Fruit fly (Drosophila melanogaster) whole organism: Measurements from ENCODE around the gene CG2124.

ENCODE experiments used
- CG8478 ChIP-seq: fragments of >200 bp; optimal IDR thresholded peaks from 2 replicates; lab custom pipeline; 2018; ENCODE audit warnings: inconsistent platforms
- Dll ChIP-seq: fragments of >200 bp; optimal IDR thresholded peaks from 2 replicates; lab custom pipeline; 2017
- EcR ChIP-seq, 2 experiments: fragments of >200 bp; optimal IDR thresholded peaks; 2 replicates each; lab custom pipeline; 2017; ENCODE audit warnings: missing biosample characterization in 2 of 2, missing genetic modification characterization in 2 of 2, missing genetic modification reagents in 2 of 2
- pan ChIP-seq: fragments of >200 bp; optimal IDR thresholded peaks from 2 replicates; lab custom pipeline; 2017
- psq ChIP-seq: fragments of >200 bp; optimal IDR thresholded peaks from 2 replicates; lab custom pipeline; 2017
- usp ChIP-seq: fragments of >200 bp; optimal IDR thresholded peaks from 2 replicates; lab custom pipeline; 2017; ENCODE audit warnings: missing biosample characterization, missing genetic modification characterization, mixed read lengths

CG2124 gene

DNA sequence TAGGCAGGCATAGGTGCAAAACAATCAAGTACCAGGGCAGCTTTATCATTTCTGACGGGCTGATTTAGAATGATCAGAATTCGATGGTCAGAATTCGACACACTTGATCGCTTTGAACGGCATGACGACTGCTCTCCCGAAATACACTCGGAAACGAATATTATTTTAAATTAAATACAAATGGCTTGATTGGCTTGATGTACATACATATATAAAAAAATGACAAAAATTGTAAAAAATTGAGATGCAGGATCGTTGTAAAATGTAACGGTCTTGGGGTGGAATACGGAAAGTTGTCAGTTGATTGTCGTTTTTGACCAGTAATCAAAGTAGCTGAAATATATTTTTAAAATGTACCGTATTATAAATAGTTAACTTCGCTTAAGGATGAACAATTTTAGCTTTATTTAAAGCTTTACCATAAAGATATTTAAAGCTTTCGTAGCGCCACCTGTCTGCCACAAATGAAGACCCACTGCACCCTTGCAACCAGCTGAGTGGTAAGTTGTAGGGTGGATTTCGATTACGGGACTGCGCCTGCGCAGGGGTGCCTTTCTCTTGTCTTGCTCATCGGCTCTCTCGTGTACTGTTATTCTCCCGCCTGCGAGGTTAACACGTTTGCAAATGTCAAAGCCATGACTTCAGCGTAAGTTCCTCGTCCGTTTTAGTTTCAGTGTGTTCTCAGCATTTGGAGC lies 31.3 kb downstream of the CG2124 start, which contains the start of the genes CG9806 and X11Lbeta:
Gene CG9806, minus strand, starts transcription at position 51 of the 695 bp plus-strand sequence.
Gene X11Lbeta, plus strand, starts transcription at position 676 of the 695 bp plus-strand sequence.
- no peak for TF ChIP-seq pan (lab: Kevin White, UChicago)
- TF ChIP-seq psq (lab: Kevin White, UChicago) = no peak
- no peak for TF ChIP-seq Dll (lab: Kevin White, UChicago)
- no peak for TF ChIP-seq CG8478 (lab: Kevin White, UChicago)
- no peak for TF ChIP-seq usp (GFP tag; lab: Kevin White, UChicago)
- no peak for TF ChIP-seq EcR (GFP tag; optimal IDR thresholded peaks at IDR 0.05; lab: Kevin White, UChicago)

dm6 chrX:10628874-10629273 lies 33.0 kb downstream of the CG2124 start:
- TF ChIP-seq EcR (GFP tag; optimal IDR thresholded peaks at IDR 0.05; lab: Kevin White, UChicago) (no peak), Dll (lab: Kevin White, UChicago) (no peak), psq (lab: Kevin White, UChicago) (no peak), CG8478 (lab: Kevin White, UChicago) (no peak), pan (lab: Kevin White, UChicago) (no peak), usp (GFP tag; lab: Kevin White, UChicago) (no peak)

DNA sequence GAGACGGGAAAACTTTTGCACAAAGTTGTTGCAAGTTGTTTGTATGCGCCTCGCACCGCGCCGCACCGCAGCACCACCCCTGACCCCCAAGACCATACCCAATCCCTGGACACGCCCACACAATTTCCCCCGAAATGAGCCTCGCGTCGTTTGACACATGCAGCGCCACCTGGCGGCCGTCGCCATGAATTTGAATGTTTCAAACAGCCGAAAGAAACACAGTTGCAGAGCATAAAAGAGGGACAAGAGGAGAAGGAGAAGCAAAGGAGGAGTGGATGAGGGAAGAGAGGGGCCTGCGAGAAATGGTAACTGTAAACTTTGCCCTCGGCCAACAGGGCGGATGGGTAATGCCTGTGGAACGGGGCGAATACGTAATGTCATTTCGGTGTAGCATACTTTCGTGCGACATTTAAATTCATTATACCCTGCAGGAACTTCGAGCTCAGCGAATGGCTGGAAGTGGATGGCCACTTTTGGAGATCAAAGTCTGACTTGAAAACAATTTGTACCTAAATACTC lies 46.4 kb downstream of the CG2124 start:
- no peak for TF ChIP-seq Dll (lab: Kevin White, UChicago)
- no peak for TF ChIP-seq psq (lab: Kevin White, UChicago)
- TF ChIP-seq pan (lab: Kevin White, UChicago) = no peak
- no peak for TF ChIP-seq EcR (GFP tag; optimal IDR thresholded peaks at IDR 0.05; lab: Kevin White, UChicago)
- no peak for TF ChIP-seq CG8478 (lab: Kevin White, UChicago)
- TF ChIP-seq usp (GFP tag; lab: Kevin White, UChicago) = no peak
